Worm (Caenorhabditis elegans) whole organism, early embryonic: ENCODE results near the gene srh-290.

Experiments
- F13C5.2 ChIP-seq: sonication (generic microtip); optimal IDR thresholded peaks from 2 replicates; lab custom pipeline; 2017; ENCODE audit warnings: mild to moderate bottlenecking, missing genetic modification characterization, inconsistent platforms, missing compliant biosample characterization
- ama-1 ChIP-seq: fragments of 150-350 bp; optimal IDR thresholded peaks from 2 replicates; lab custom pipeline; 2014
- ceh-36 ChIP-seq: sonication (generic microtip); optimal IDR thresholded peaks from 2 replicates; lab custom pipeline; 2016; ENCODE audit warnings: missing genetic modification characterization, inconsistent platforms, missing compliant biosample characterization
- flt-1 ChIP-seq: fragments of 200-800 bp; sonication (Bioruptor generic); IDR thresholded peaks from 2 replicates; pipeline ENCODE4 v1.3.6; 2022; ENCODE audit warnings: missing genetic modification characterization, missing compliant biosample characterization
- hmg-4 ChIP-seq: fragments of 200-800 bp; sonication (Bioruptor generic); optimal IDR thresholded peaks from 2 replicates; lab custom pipeline; 2018; ENCODE audit warnings: mild to moderate bottlenecking, missing genetic modification characterization, missing compliant biosample characterization
- tbx-11 ChIP-seq: fragments of 200-800 bp; sonication (Bioruptor generic); IDR thresholded peaks from 2 replicates; pipeline ENCODE4 v1.3.6; 2022; ENCODE audit warnings: missing genetic modification characterization, missing compliant biosample characterization

ce11 chrV:17767768-17768167 lies 22.5 kb upstream of the srh-290 start:
- TF ChIP-seq F13C5.2 (tag; lab: Kevin White, UChicago) (no peak), ceh-36 (no peak), hmg-4 (no peak), flt-1 (no peak), ama-1 (no peak), tbx-11 (GFP tag; lab: Robert Waterston, UW) (no peak)
